Worm (Caenorhabditis elegans) whole organism, late embryonic: ENCODE data around the gene eif-3.F.

Source experiments
- ceh-31 ChIP-seq: sonication (generic microtip); optimal IDR thresholded peaks from 2 replicates; lab custom pipeline; 2016; ENCODE audit warnings: missing genetic modification characterization, missing compliant biosample characterization
- che-1 ChIP-seq: sonication (generic microtip); optimal IDR thresholded peaks from 2 replicates; lab custom pipeline; 2016; ENCODE audit warnings: mild to moderate bottlenecking, missing genetic modification characterization, missing compliant biosample characterization
- elt-2 ChIP-seq: sonication (generic microtip); optimal IDR thresholded peaks from 2 replicates; lab custom pipeline; 2016; ENCODE audit warnings: missing genetic modification reagents, missing genetic modification characterization, missing compliant biosample characterization
- fax-1 ChIP-seq: sonication (generic microtip); optimal IDR thresholded peaks from 2 replicates; lab custom pipeline; 2016; ENCODE audit warnings: missing genotype, missing genetic modification characterization, missing compliant biosample characterization
- hlh-15 ChIP-seq: sonication (generic microtip); optimal IDR thresholded peaks from 2 replicates; lab custom pipeline; 2016; ENCODE audit warnings: missing genetic modification characterization, missing compliant biosample characterization
- lin-11 ChIP-seq: fragments of 200-800 bp; sonication (Bioruptor generic); optimal IDR thresholded peaks from 2 replicates; lab custom pipeline; 2018; ENCODE audit warnings: mild to moderate bottlenecking, missing genetic modification characterization, missing compliant biosample characterization
- pag-3 ChIP-seq: sonication (generic microtip); optimal IDR thresholded peaks from 2 replicates; lab custom pipeline; 2016; ENCODE audit warnings: missing compliant biosample characterization, missing genetic modification characterization, borderline replicate concordance
- pha-4 ChIP-seq: fragments of 150-350 bp; optimal IDR thresholded peaks from 2 replicates; lab custom pipeline; 2018; ENCODE audit warnings: missing biosample characterization, missing genetic modification reagents, missing genetic modification characterization
- zip-5 ChIP-seq: sonication (generic microtip); optimal IDR thresholded peaks from 2 replicates; lab custom pipeline; 2016; ENCODE audit warnings: missing genetic modification characterization, missing compliant biosample characterization

DNA sequence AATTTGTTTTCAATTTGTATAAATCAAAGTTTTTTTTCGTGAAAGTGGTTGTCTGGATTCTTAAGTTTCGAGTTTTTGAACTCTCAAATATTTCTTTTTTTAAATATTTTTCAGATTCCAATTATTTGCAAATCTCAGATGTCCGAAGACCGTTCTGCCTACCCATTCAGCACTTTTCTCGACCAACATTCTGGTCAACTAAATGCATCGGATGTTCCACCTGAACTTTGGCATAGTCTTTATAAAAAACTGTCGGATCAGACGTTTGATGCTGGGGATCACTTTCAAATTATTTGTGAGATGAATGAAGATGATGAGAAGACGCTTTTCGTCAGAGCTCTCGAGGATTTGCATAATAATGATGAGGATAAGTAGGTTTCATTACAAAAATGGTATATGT, 7.4 kb downstream of the eif-3.F start, which contains the start of gene ttll-12:
- TF ChIP-seq lin-11 (tag; lab: Kevin White, UChicago) (no peak), pag-3 (tag; lab: Kevin White, UChicago) (no peak), che-1 (tag; lab: Kevin White, UChicago) (no peak), elt-2 (tag; lab: Kevin White, UChicago) (no peak), hlh-15 (tag; lab: Kevin White, UChicago) (no peak), fax-1 (tag; lab: Kevin White, UChicago) (no peak), ceh-31 (tag; lab: Kevin White, UChicago) (no peak), zip-5 (tag; lab: Kevin White, UChicago) (no peak), pha-4 (tag; lab: Kevin White, UChicago) (no peak)
